Worm (Caenorhabditis elegans) whole organism, late embryonic: ENCODE results near the gene F13H8.3.

ENCODE experiments used
- C08G9.2 ChIP-seq: sonication (generic microtip); optimal IDR thresholded peaks from 2 replicates; lab custom pipeline; 2016; ENCODE audit warnings: mild to moderate bottlenecking, missing genetic modification characterization, moderate library complexity, missing compliant biosample characterization
- C38D4.7 ChIP-seq: fragments of 200-800 bp; sonication (Bioruptor generic); optimal IDR thresholded peaks from 2 replicates; lab custom pipeline; 2018; ENCODE audit warnings: mild to moderate bottlenecking, missing genetic modification characterization, moderate library complexity, missing compliant biosample characterization
- K02D7.2 ChIP-seq: sonication (generic microtip); optimal IDR thresholded peaks from 2 replicates; lab custom pipeline; 2017; ENCODE audit warnings: mild to moderate bottlenecking, missing genetic modification characterization, missing compliant biosample characterization
- K09A11.1 ChIP-seq: sonication (generic microtip); optimal IDR thresholded peaks from 2 replicates; lab custom pipeline; 2017; ENCODE audit warnings: antibody characterized with exemption, mild to moderate bottlenecking, missing genetic modification characterization, missing compliant biosample characterization; ENCODE audit not compliant: insufficient read depth
- Y22D7AL.16 ChIP-seq: sonication (generic microtip); optimal IDR thresholded peaks from 2 replicates; lab custom pipeline; 2016; ENCODE audit warnings: missing genetic modification characterization, missing compliant biosample characterization
- ahr-1 ChIP-seq: sonication (generic microtip); optimal IDR thresholded peaks from 2 replicates; lab custom pipeline; 2016; ENCODE audit warnings: missing genetic modification characterization, missing compliant biosample characterization
- ceh-14 ChIP-seq: sonication (generic microtip); optimal IDR thresholded peaks from 2 replicates; lab custom pipeline; 2016; ENCODE audit warnings: missing genotype, missing genetic modification characterization, missing compliant biosample characterization
- ceh-18 ChIP-seq: sonication (generic microtip); optimal IDR thresholded peaks from 2 replicates; lab custom pipeline; 2016; ENCODE audit warnings: missing genetic modification characterization, missing compliant biosample characterization
- ceh-22 ChIP-seq: sonication (generic microtip); optimal IDR thresholded peaks from 2 replicates; lab custom pipeline; 2017; ENCODE audit warnings: missing biosample characterization, missing genetic modification characterization
- ceh-24 ChIP-seq: sonication (generic microtip); optimal IDR thresholded peaks from 2 replicates; lab custom pipeline; 2016; ENCODE audit warnings: mild to moderate bottlenecking, missing genetic modification characterization, missing compliant biosample characterization
- ceh-31 ChIP-seq: sonication (generic microtip); optimal IDR thresholded peaks from 2 replicates; lab custom pipeline; 2016; ENCODE audit warnings: missing genetic modification characterization, missing compliant biosample characterization
- ceh-48 ChIP-seq: sonication (generic microtip); optimal IDR thresholded peaks from 2 replicates; lab custom pipeline; 2016; ENCODE audit warnings: missing genetic modification characterization, inconsistent platforms, missing compliant biosample characterization
- dmd-4 ChIP-seq: sonication (generic microtip); optimal IDR thresholded peaks from 2 replicates; lab custom pipeline; 2016; ENCODE audit warnings: borderline replicate concordance, missing genetic modification characterization, missing compliant biosample characterization
- dve-1 ChIP-seq: sonication (generic microtip); optimal IDR thresholded peaks from 2 replicates; lab custom pipeline; 2017; ENCODE audit warnings: antibody characterized with exemption, mild to moderate bottlenecking, missing genetic modification characterization, missing compliant biosample characterization
- ets-4 ChIP-seq: sonication (generic microtip); optimal IDR thresholded peaks from 2 replicates; lab custom pipeline; 2016; ENCODE audit warnings: missing genetic modification characterization, missing compliant biosample characterization
- eyg-1 ChIP-seq: sonication (generic microtip); optimal IDR thresholded peaks from 2 replicates; lab custom pipeline; 2016; ENCODE audit warnings: missing genotype, missing genetic modification characterization, missing compliant biosample characterization
- fax-1 ChIP-seq: sonication (generic microtip); optimal IDR thresholded peaks from 2 replicates; lab custom pipeline; 2016; ENCODE audit warnings: missing genotype, missing genetic modification characterization, missing compliant biosample characterization
- fkh-10 ChIP-seq: fragments of 150-350 bp; optimal IDR thresholded peaks from 2 replicates; lab custom pipeline; 2014; ENCODE audit warnings: missing biosample characterization, missing genetic modification reagents, missing genetic modification characterization
- fkh-6 ChIP-seq: sonication (generic microtip); optimal IDR thresholded peaks from 2 replicates; lab custom pipeline; 2016; ENCODE audit warnings: missing genetic modification characterization, missing compliant biosample characterization
- mec-3 ChIP-seq: sonication (generic microtip); optimal IDR thresholded peaks from 2 replicates; lab custom pipeline; 2016; ENCODE audit warnings: borderline replicate concordance, missing genetic modification characterization, missing compliant biosample characterization
- nfya-1 ChIP-seq: sonication (generic microtip); optimal IDR thresholded peaks from 2 replicates; lab custom pipeline; 2017; ENCODE audit warnings: missing genetic modification characterization, mild to moderate bottlenecking, missing compliant biosample characterization, antibody characterized with exemption, moderate library complexity
- npax-4 ChIP-seq: sonication (generic microtip); optimal IDR thresholded peaks from 2 replicates; lab custom pipeline; 2016; ENCODE audit warnings: missing genetic modification characterization, missing compliant biosample characterization
- odd-2 ChIP-seq: sonication (generic microtip); optimal IDR thresholded peaks from 2 replicates; lab custom pipeline; 2017; ENCODE audit warnings: antibody characterized with exemption, mild to moderate bottlenecking, missing genetic modification characterization, missing compliant biosample characterization
- pag-3 ChIP-seq: sonication (generic microtip); optimal IDR thresholded peaks from 2 replicates; lab custom pipeline; 2016; ENCODE audit warnings: missing compliant biosample characterization, missing genetic modification characterization, borderline replicate concordance
- pat-9 ChIP-seq: fragments of 200-800 bp; sonication (Bioruptor generic); optimal IDR thresholded peaks from 2 replicates; lab custom pipeline; 2018; ENCODE audit warnings: mild to moderate bottlenecking, missing genetic modification characterization, moderate library complexity, missing compliant biosample characterization
- pha-2 ChIP-seq: sonication (generic microtip); optimal IDR thresholded peaks from 2 replicates; lab custom pipeline; 2017; ENCODE audit warnings: mild to moderate bottlenecking, missing genetic modification characterization, missing compliant biosample characterization
- pha-4 ChIP-seq: fragments of 150-350 bp; optimal IDR thresholded peaks from 2 replicates; lab custom pipeline; 2018; ENCODE audit warnings: missing biosample characterization, missing genetic modification reagents, missing genetic modification characterization
- rnt-1 ChIP-seq: sonication (generic microtip); optimal IDR thresholded peaks from 2 replicates; lab custom pipeline; 2016; ENCODE audit warnings: missing genetic modification characterization, missing compliant biosample characterization
- sox-2 ChIP-seq: fragments of 200-800 bp; sonication (Bioruptor generic); IDR thresholded peaks from 2 replicates; pipeline ENCODE4 v1.3.6; 2022; ENCODE audit warnings: missing genetic modification reagents, missing genetic modification characterization, missing compliant biosample characterization
- sox-4 ChIP-seq: sonication (generic microtip); optimal IDR thresholded peaks from 2 replicates; lab custom pipeline; 2017; ENCODE audit warnings: mild to moderate bottlenecking, missing genetic modification characterization, inconsistent platforms, missing compliant biosample characterization
- tbx-7 ChIP-seq: sonication (generic microtip); optimal IDR thresholded peaks from 2 replicates; lab custom pipeline; 2016; ENCODE audit warnings: missing genotype, missing genetic modification characterization, missing compliant biosample characterization
- ttx-3 ChIP-seq: sonication (generic microtip); optimal IDR thresholded peaks from 2 replicates; lab custom pipeline; 2016; ENCODE audit warnings: missing genetic modification reagents, missing genetic modification characterization, missing compliant biosample characterization
- unc-3 ChIP-seq, 2 experiments: fragments of 200-800 bp in 1 of 2; sonication (Bioruptor generic) in 1 of 2; sonication (generic microtip) in 1 of 2; conservative IDR thresholded peaks in 1 of 2; optimal IDR thresholded peaks in 1 of 2; 2 replicates each; pipeline versions ENCODE4 v1.3.6 to Lab custom; 2016 to 2022; ENCODE audit warnings: missing compliant biosample characterization in 2 of 2, missing genetic modification characterization in 2 of 2, missing genetic modification reagents in 1 of 2

Gene F13H8.3

ce11 chrII:6281903-6282302, 18.1 kb downstream of the F13H8.3 start:
- TF ChIP-seq ceh-48 (tag; lab: Kevin White, UChicago), result no peak
- no peak for TF ChIP-seq dve-1
- no peak for TF ChIP-seq pha-4
- TF ChIP-seq pha-2 (tag; lab: Kevin White, UChicago), result no peak
- no peak for TF ChIP-seq ceh-22
- TF ChIP-seq npax-4 (tag; lab: Kevin White, UChicago), result no peak
- TF ChIP-seq pat-9 (tag; lab: Kevin White, UChicago), result no peak
- no peak for TF ChIP-seq nfya-1
- no peak for TF ChIP-seq rnt-1 (tag; lab: Kevin White, UChicago)
- TF ChIP-seq tbx-7 (tag; lab: Kevin White, UChicago), result no peak
- TF ChIP-seq Y22D7AL.16 (tag; lab: Kevin White, UChicago), result no peak
- TF ChIP-seq K09A11.1 (tag; lab: Kevin White, UChicago), result no peak
- TF ChIP-seq fkh-10 (GFP tag; lab: Kevin White, UChicago), result no peak
- TF ChIP-seq sox-2 (GFP tag; lab: Robert Waterston, UW), result no peak
- no peak for TF ChIP-seq ceh-14 (tag; lab: Kevin White, UChicago)
- no peak for TF ChIP-seq ahr-1
- no peak for TF ChIP-seq fax-1 (tag; lab: Kevin White, UChicago)
- TF ChIP-seq dmd-4, result no peak
- no peak for TF ChIP-seq sox-4 (tag; lab: Kevin White, UChicago)
- no peak for TF ChIP-seq C38D4.7 (GFP tag; lab: Kevin White, UChicago)
- TF ChIP-seq, all 69 proteins: peak for 0

ce11 chrII:6283074-6283473, 19.3 kb downstream of the F13H8.3 start, which contains the start of gene F13H8.1:
Gene F13H8.1 (plus strand): TSS chrII:6283384.
- TF ChIP-seq Y22D7AL.16 (tag; lab: Kevin White, UChicago), result no peak
- TF ChIP-seq unc-3 (GFP tag; conservative IDR thresholded peaks at IDR 0.05; lab: Robert Waterston, UW), result no peak
- TF ChIP-seq unc-3 (tag; optimal IDR thresholded peaks at IDR 0.05; lab: Kevin White, UChicago), result no peak
- no peak for TF ChIP-seq fkh-10 (GFP tag; lab: Kevin White, UChicago)
- TF ChIP-seq ets-4 (tag; lab: Kevin White, UChicago), result no peak
- TF ChIP-seq ceh-24, result no peak
- TF ChIP-seq mec-3 (tag; lab: Kevin White, UChicago), result no peak
- no peak for TF ChIP-seq ceh-31
- TF ChIP-seq ceh-18 (tag; lab: Kevin White, UChicago), result no peak
- TF ChIP-seq npax-4 (tag; lab: Kevin White, UChicago), result no peak
- no peak for TF ChIP-seq fkh-6 (tag; lab: Kevin White, UChicago)
- TF ChIP-seq eyg-1 (tag; lab: Kevin White, UChicago), result no peak
- TF ChIP-seq K02D7.2 (tag; lab: Kevin White, UChicago), result no peak
- TF ChIP-seq dmd-4, result no peak
- no peak for TF ChIP-seq ceh-22
- TF ChIP-seq fax-1 (tag; lab: Kevin White, UChicago), result no peak
- no peak for TF ChIP-seq ttx-3 (tag; lab: Kevin White, UChicago)
- no peak for TF ChIP-seq nfya-1
- no peak for TF ChIP-seq pag-3 (tag; lab: Kevin White, UChicago)
- TF ChIP-seq pha-4, result no peak
- TF ChIP-seq ceh-14 (tag; lab: Kevin White, UChicago), result no peak
- TF ChIP-seq, all 69 proteins: peak for 0

ce11 chrII:6286865-6287264, 23.1 kb downstream of the F13H8.3 start, which contains the start of gene F13H8.6:
Gene F13H8.6 (minus strand): TSS chrII:6286965.
- no peak for TF ChIP-seq odd-2 (tag; lab: Kevin White, UChicago)

ce11 chrII:6288104-6288503, 24.3 kb downstream of the F13H8.3 start:
- no peak for TF ChIP-seq ahr-1
- TF ChIP-seq C08G9.2 (tag; lab: Kevin White, UChicago), result no peak
